Worm (Caenorhabditis elegans): ENCODE data around the gene slc-17.5.

slc-17.5 gene

DNA sequence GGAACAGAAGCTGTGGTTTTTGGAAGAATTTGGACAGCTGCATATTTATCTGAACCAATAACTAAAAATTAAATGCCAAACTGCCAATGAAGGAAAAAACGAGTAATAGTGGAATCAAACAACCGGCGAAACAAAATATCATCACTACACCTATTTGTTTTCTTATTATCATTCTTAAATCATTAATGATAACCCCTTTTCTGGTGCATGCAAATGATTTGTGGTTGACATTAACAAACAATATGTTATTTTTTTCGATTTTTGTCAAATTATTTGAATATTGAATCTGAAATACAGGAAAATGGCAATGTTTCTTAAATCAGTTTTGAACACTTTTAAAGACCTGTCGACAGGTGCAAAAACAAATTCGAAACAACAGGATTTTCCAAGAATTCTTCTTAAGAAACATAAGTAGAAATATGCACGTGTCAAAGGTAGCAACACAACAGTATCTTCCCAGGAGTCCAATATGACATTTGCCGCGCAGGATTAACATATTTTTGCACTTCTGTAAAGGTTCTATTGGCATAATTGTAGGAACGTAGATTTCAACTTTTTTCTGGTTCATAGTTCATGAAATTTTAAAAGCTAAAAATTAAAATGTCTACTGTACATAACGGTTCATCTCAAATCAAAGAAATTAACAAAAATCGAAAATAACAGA is 14.6 kb upstream of the slc-17.5 start, which contains the start of gene W02D7.5:
TSS of gene W02D7.5 (minus strand) at position 51 of the 664 bp plus-strand sequence.
- no peak for TF ChIP-seq ceh-82 (tag; optimal IDR thresholded peaks at IDR 0.05)
- no peak for TF ChIP-seq egl-5 (tag; optimal IDR thresholded peaks at IDR 0.05)
- no peak for TF ChIP-seq aly-2 (tag; optimal IDR thresholded peaks at IDR 0.05)
- no peak for TF ChIP-seq elt-3 (tag; optimal IDR thresholded peaks at IDR 0.05)
- TF ChIP-seq ztf-11 (tag; optimal IDR thresholded peaks at IDR 0.05), result no peak
- TF ChIP-seq nhr-43 (tag; optimal IDR thresholded peaks at IDR 0.05; ENCODE audit: poor library complexity, severe bottlenecking), result no peak
- no peak for TF ChIP-seq lin-39 (tag; optimal IDR thresholded peaks at IDR 0.05)
- TF ChIP-seq nhr-76 (tag; optimal IDR thresholded peaks at IDR 0.05), result no peak
- TF ChIP-seq ZK546.5 (tag; optimal IDR thresholded peaks at IDR 0.05), result no peak
- TF ChIP-seq sea-2 (GFP tag; optimal IDR thresholded peaks at IDR 0.05), result no peak
- TF ChIP-seq nhr-77 (tag; optimal IDR thresholded peaks at IDR 0.05), result no peak
- no peak for TF ChIP-seq lsy-12 (tag; optimal IDR thresholded peaks at IDR 0.05)
- TF ChIP-seq nhr-237 (tag; optimal IDR thresholded peaks at IDR 0.05), result no peak
- TF ChIP-seq fos-1 (tag; optimal IDR thresholded peaks at IDR 0.05), result no peak
- TF ChIP-seq zag-1 (tag; optimal IDR thresholded peaks at IDR 0.05), result no peak
- no peak for TF ChIP-seq ceh-9 (tag; optimal IDR thresholded peaks at IDR 0.05)
- TF ChIP-seq nfya-1 (tag; optimal IDR thresholded peaks at IDR 0.05; ENCODE audit: insufficient read depth), result no peak

- no peak for TF ChIP-seq unc-39 (tag; optimal IDR thresholded peaks at IDR 0.05)
- TF ChIP-seq jun-1 (tag; optimal IDR thresholded peaks at IDR 0.05), result no peak
- no peak for TF ChIP-seq nhr-12 (tag; optimal IDR thresholded peaks at IDR 0.05)
- no peak for TF ChIP-seq skn-1 (tag; optimal IDR thresholded peaks at IDR 0.05)
- no peak for TF ChIP-seq egl-27 (tag; optimal IDR thresholded peaks at IDR 0.05)
- no peak for TF ChIP-seq eor-1 (tag; optimal IDR thresholded peaks at IDR 0.05)
- TF ChIP-seq ceh-16 (tag; optimal IDR thresholded peaks at IDR 0.05), result no peak
- no peak for TF ChIP-seq zag-1 (tag; optimal IDR thresholded peaks at IDR 0.05)
- no peak for TF ChIP-seq nhr-67 (tag; optimal IDR thresholded peaks at IDR 0.05)
- no peak for TF ChIP-seq ama-1 (optimal IDR thresholded peaks at IDR 0.05)
- TF ChIP-seq ZK546.5 (tag; optimal IDR thresholded peaks at IDR 0.05), result no peak
- no peak for TF ChIP-seq aly-2 (tag; optimal IDR thresholded peaks at IDR 0.05)
- TF ChIP-seq R02D3.7 (tag; optimal IDR thresholded peaks at IDR 0.05), result no peak
- TF ChIP-seq nfya-1 (tag; optimal IDR thresholded peaks at IDR 0.05; ENCODE audit: insufficient read depth), result no peak
- no peak for TF ChIP-seq fkh-2 (tag; optimal IDR thresholded peaks at IDR 0.05)
- TF ChIP-seq fos-1 (tag; optimal IDR thresholded peaks at IDR 0.05), result no peak
- TF ChIP-seq nhr-76 (tag; optimal IDR thresholded peaks at IDR 0.05), result no peak
- no peak for TF ChIP-seq snpc-4 (tag; optimal IDR thresholded peaks at IDR 0.05)
- TF ChIP-seq pha-4 (tag; optimal IDR thresholded peaks at IDR 0.05), result no peak
- no peak for TF ChIP-seq fkh-10 (GFP tag; optimal IDR thresholded peaks at IDR 0.05)
These were observed 12.8 kb upstream of the slc-17.5 start, which contains the start of gene W02D7.4 for ce11 chrV:8297504-8297903. TSS of gene W02D7.4 (minus strand) at chrV:8297604.

DNA sequence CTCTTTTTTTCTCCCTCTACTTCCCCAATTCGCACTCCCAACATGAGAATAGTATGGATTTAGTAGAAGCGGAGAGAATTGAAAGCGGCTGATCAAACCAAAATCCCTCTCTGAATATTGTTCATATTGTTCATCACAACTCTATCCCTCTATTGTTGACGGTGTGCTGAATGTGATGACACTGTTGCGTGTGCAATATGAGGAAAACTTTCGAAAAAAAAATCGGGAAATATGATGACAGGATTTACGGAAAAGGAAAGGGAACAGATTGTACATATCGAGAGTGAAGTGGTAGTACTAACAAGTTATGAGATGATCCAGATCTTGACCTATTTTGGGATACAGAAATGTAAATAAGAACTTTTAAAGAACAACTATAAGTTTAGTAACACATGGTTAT is 11.2 kb upstream of the slc-17.5 start, which contains the start of gene smex-1:
TSS of gene smex-1 (minus strand) at position 101 of the 400 bp plus-strand sequence.
- TF ChIP-seq hmg-11 (tag; optimal IDR thresholded peaks at IDR 0.05) (no peak), tbx-2 (tag; optimal IDR thresholded peaks at IDR 0.05) (no peak), elt-1 (tag; optimal IDR thresholded peaks at IDR 0.05) (no peak), ceh-82 (tag; optimal IDR thresholded peaks at IDR 0.05) (no peak), nhr-76 (tag; optimal IDR thresholded peaks at IDR 0.05) (no peak), zag-1 (tag; optimal IDR thresholded peaks at IDR 0.05) (no peak), unc-39 (tag; optimal IDR thresholded peaks at IDR 0.05) (no peak), lsy-12 (tag; optimal IDR thresholded peaks at IDR 0.05) (no peak), ceh-16 (tag; optimal IDR thresholded peaks at IDR 0.05) (no peak)

ce11 chrV:8291764-8292163 is 7.1 kb upstream of the slc-17.5 start, which contains the start of gene srg-33:
TSS of gene srg-33 (plus strand) at chrV:8292064.
- TF ChIP-seq daf-12 (tag; optimal IDR thresholded peaks at IDR 0.05) (no peak), pha-4 (tag; optimal IDR thresholded peaks at IDR 0.05) (no peak), nhr-12 (tag; optimal IDR thresholded peaks at IDR 0.05) (no peak), unc-62 (GFP tag; optimal IDR thresholded peaks at IDR 0.05) (no peak), nhr-237 (tag; optimal IDR thresholded peaks at IDR 0.05) (no peak), jun-1 (tag; optimal IDR thresholded peaks at IDR 0.05) (no peak), elt-3 (tag; optimal IDR thresholded peaks at IDR 0.05) (no peak), mdl-1 (tag; optimal IDR thresholded peaks at IDR 0.05) (no peak), zag-1 (tag; optimal IDR thresholded peaks at IDR 0.05) (no peak), nfya-1 (tag; optimal IDR thresholded peaks at IDR 0.05; ENCODE audit: insufficient read depth) (no peak), aly-2 (tag; optimal IDR thresholded peaks at IDR 0.05) (no peak)

All from whole organism, L3 larva.